Fruit fly (Drosophila melanogaster) whole organism, pupa: ENCODE measurements around the gene Sgs5bis.

Experiments
- CG10348 ChIP-seq: fragments of 200-800 bp; sonication (Bioruptor generic); IDR thresholded peaks from 2 replicates; pipeline ENCODE4 v1.3.6; 2022; ENCODE audit warnings: missing biosample characterization, missing genetic modification characterization
- CG12605 ChIP-seq: fragments of 200-800 bp; sonication (Bioruptor generic); IDR thresholded peaks from 2 replicates; pipeline ENCODE4 v1.3.6; 2022; ENCODE audit warnings: missing biosample characterization, missing genetic modification characterization
- CG13204 ChIP-seq: fragments of 200-800 bp; sonication (Bioruptor generic); optimal IDR thresholded peaks from 2 replicates; lab custom pipeline; 2018; ENCODE audit warnings: missing biosample characterization, mild to moderate bottlenecking, missing genetic modification characterization, moderate library complexity
- CG14655 ChIP-seq: fragments of 200-800 bp; sonication (Bioruptor generic); optimal IDR thresholded peaks from 3 replicates; lab custom pipeline; 2017; ENCODE audit warnings: mild to moderate bottlenecking, missing biosample characterization, missing genetic modification reagents, missing genetic modification characterization
- CG15710 ChIP-seq: fragments of 200-800 bp; sonication (Bioruptor generic); optimal IDR thresholded peaks from 2 replicates; lab custom pipeline; 2018; ENCODE audit warnings: missing biosample characterization, mild to moderate bottlenecking, missing genetic modification characterization, moderate library complexity
- CG17806 ChIP-seq: fragments of 200-800 bp; sonication (Bioruptor generic); optimal IDR thresholded peaks from 2 replicates; lab custom pipeline; 2018; ENCODE audit warnings: missing biosample characterization, mild to moderate bottlenecking, missing genetic modification characterization, moderate library complexity
- CG32121 ChIP-seq: fragments of 200-800 bp; sonication (Bioruptor generic); IDR thresholded peaks from 2 replicates; pipeline ENCODE4 v1.3.6; 2022; ENCODE audit warnings: missing biosample characterization, missing genetic modification characterization
- CG34367 ChIP-seq: fragments of 200-800 bp; sonication (Bioruptor generic); optimal IDR thresholded peaks from 2 replicates; lab custom pipeline; 2018; ENCODE audit warnings: missing biosample characterization, mild to moderate bottlenecking, missing genetic modification characterization
- CG4496 ChIP-seq: fragments of 200-800 bp; sonication (Bioruptor generic); IDR thresholded peaks from 3 replicates; pipeline ENCODE4 v1.3.6; 2022; ENCODE audit warnings: missing biosample characterization, missing genetic modification characterization
- CG8159 ChIP-seq: fragments of 200-800 bp; sonication (Bioruptor generic); optimal IDR thresholded peaks from 3 replicates; lab custom pipeline; 2018; ENCODE audit warnings: missing biosample characterization, mild to moderate bottlenecking, missing genetic modification characterization, moderate library complexity
- CG8301 ChIP-seq: fragments of 200-800 bp; sonication (Bioruptor generic); optimal IDR thresholded peaks from 2 replicates; lab custom pipeline; 2018; ENCODE audit warnings: missing biosample characterization, mild to moderate bottlenecking, missing genetic modification characterization
- CG9948 ChIP-seq: fragments of 200-800 bp; sonication (Bioruptor generic); optimal IDR thresholded peaks from 2 replicates; lab custom pipeline; 2018; ENCODE audit warnings: missing biosample characterization, mild to moderate bottlenecking, missing genetic modification characterization, moderate library complexity
- D1 ChIP-seq: fragments of 200-800 bp; sonication (Bioruptor generic); optimal IDR thresholded peaks from 2 replicates; lab custom pipeline; 2018; ENCODE audit warnings: missing biosample characterization, mild to moderate bottlenecking, missing genetic modification characterization, moderate library complexity
- EcR ChIP-seq: fragments of 200-800 bp; sonication (Bioruptor generic); optimal IDR thresholded peaks from 3 replicates; lab custom pipeline; 2019; ENCODE audit warnings: missing biosample characterization, missing genetic modification characterization, mild to moderate bottlenecking, moderate library complexity, missing genetic modification reagents
- Ets98B ChIP-seq: fragments of 200-800 bp; sonication (Bioruptor generic); IDR thresholded peaks from 2 replicates; pipeline ENCODE4 v1.3.6; 2022; ENCODE audit warnings: missing biosample characterization, missing genetic modification characterization
- Pif1A ChIP-seq: fragments of 200-800 bp; sonication (Bioruptor generic); optimal IDR thresholded peaks from 3 replicates; lab custom pipeline; 2016; ENCODE audit warnings: missing biosample characterization, missing genetic modification characterization
- Pif1B ChIP-seq: fragments of 200-800 bp; sonication (Bioruptor generic); optimal IDR thresholded peaks from 3 replicates; lab custom pipeline; 2016; ENCODE audit warnings: missing biosample characterization, missing genetic modification characterization
- Snoo ChIP-seq: fragments of 200-800 bp; sonication (Bioruptor generic); optimal IDR thresholded peaks from 3 replicates; lab custom pipeline; 2017; ENCODE audit warnings: missing biosample characterization, mild to moderate bottlenecking, missing genetic modification characterization, inconsistent platforms
- fd96Ca ChIP-seq: fragments of 200-800 bp; sonication (Bioruptor generic); IDR thresholded peaks from 3 replicates; pipeline ENCODE4 v1.3.6; 2022; ENCODE audit warnings: missing biosample characterization, missing genetic modification characterization
- gl ChIP-seq: fragments of 200-800 bp; sonication (Bioruptor generic); optimal IDR thresholded peaks from 2 replicates; lab custom pipeline; 2018; ENCODE audit warnings: missing biosample characterization, mild to moderate bottlenecking, missing genetic modification characterization
- rn ChIP-seq: fragments of 200-800 bp; sonication (Bioruptor generic); IDR thresholded peaks from 2 replicates; pipeline ENCODE4 v1.3.6; 2022; ENCODE audit warnings: missing biosample characterization, missing genetic modification characterization

Gene Sgs5bis

dm6 chr3R:17561175-17561574 lies 33.0 kb upstream of the Sgs5bis start:
- TF ChIP-seq CG8159 (peak; percentile 37), rn (no peak)

dm6 chr3R:17564837-17565236 lies 29.3 kb upstream of the Sgs5bis start:
- TF ChIP-seq CG32121 (GFP tag; lab: Robert Waterston, UW) (no peak), CG17806 (no peak), CG8301 (tag; lab: Kevin White, UChicago) (no peak), Snoo (tag; lab: Kevin White, UChicago) (no peak), CG14655 (GFP tag; lab: Kevin White, UChicago) (no peak), fd96Ca (GFP tag; lab: Robert Waterston, UW) (no peak), CG13204 (no peak), CG12605 (GFP tag; lab: Robert Waterston, UW) (no peak), CG34367 (tag; lab: Kevin White, UChicago) (no peak), D1 (no peak), Pif1B (no peak), Ets98B (no peak), gl (tag; lab: Kevin White, UChicago) (no peak), rn (no peak), CG4496 (GFP tag; lab: Robert Waterston, UW) (no peak)

dm6 chr3R:17566619-17567489 lies 27.3 kb upstream of the Sgs5bis start:
- TF ChIP-seq EcR (no peak), Pif1A (GFP tag; lab: Kevin White, UChicago) (no peak), fd96Ca (GFP tag; lab: Robert Waterston, UW) (no peak), CG14655 (GFP tag; lab: Kevin White, UChicago) (no peak), CG15710 (tag; lab: Kevin White, UChicago) (no peak)
- TF ChIP-seq, all 21 proteins: peak for 0

DNA sequence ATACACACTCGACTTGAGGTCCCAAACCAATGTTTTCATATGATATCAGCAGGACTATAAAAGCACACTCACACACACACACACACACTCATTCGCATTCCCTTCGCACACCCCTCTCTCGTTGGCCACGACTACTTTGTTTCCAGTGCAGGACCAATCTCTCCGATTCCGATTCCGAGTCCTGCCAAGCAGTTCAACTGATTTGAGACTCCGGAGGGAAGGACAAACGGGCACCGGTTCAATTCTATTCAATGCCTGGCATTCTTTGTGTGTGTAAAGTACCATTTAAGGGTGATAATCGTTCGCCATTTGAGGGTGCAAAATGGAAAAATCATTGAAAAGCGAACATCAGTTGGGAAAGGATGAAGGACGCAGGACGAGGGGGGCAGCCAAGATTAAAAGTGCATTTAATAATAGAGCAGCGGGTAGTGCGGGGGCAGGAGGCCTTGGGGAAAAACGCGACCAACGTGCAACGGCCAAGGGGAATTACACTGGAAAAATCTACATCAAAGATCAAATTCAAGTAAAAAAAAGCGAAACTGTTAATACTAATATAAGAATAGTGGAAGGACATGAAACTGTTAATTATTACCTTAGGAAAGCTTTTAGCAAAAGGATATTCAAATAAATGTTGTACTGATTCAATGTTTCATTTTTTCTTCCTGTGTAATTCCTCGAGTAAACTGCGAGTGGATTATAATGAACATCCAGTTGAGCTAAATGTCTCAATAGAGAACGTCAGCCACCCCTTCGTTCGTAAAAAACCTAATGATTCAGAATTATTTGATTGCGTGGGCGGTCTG lies 10.3 kb upstream of the Sgs5bis start:
- no peak for TF ChIP-seq CG9948 (tag; lab: Kevin White, UChicago)
- TF ChIP-seq CG8159 = peak; percentile 26

dm6 chr3R:17588805-17589204 lies 5.4 kb upstream of the Sgs5bis start:
- TF ChIP-seq Snoo (tag; lab: Kevin White, UChicago) (no peak), CG32121 (GFP tag; lab: Robert Waterston, UW) (no peak), fd96Ca (GFP tag; lab: Robert Waterston, UW) (no peak), CG13204 (no peak)

DNA sequence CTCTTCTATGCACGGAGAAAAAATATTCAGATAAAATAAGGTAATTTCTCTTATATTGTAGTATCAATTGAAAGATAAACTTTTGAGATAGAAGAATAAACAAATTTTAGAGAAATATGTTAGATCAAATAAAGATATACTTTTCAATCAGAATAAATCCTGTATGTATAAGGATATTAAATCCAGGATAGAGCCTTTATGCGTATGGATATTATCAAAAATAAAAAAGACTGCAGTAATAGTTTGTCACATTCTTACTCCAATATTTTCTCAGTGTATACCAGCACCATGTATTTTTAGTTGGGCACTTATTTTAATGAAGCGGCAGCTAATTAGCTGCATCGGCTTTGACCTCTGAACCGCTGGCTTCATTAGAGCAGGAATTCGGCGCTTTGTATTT lies 2.4 kb upstream of the Sgs5bis start:
- TF ChIP-seq CG9948 (tag; lab: Kevin White, UChicago) = no peak
- TF ChIP-seq D1 = no peak
- no peak for TF ChIP-seq gl (tag; lab: Kevin White, UChicago)
- no peak for TF ChIP-seq CG34367 (tag; lab: Kevin White, UChicago)
- TF ChIP-seq CG4496 (GFP tag; lab: Robert Waterston, UW) = no peak
- TF ChIP-seq Pif1B = no peak
- no peak for TF ChIP-seq EcR
- TF ChIP-seq Pif1A (GFP tag; lab: Kevin White, UChicago) = no peak
- no peak for TF ChIP-seq Ets98B
- no peak for TF ChIP-seq rn
- TF ChIP-seq CG17806 = no peak
- no peak for TF ChIP-seq CG13204
- no peak for TF ChIP-seq CG8301 (tag; lab: Kevin White, UChicago)
- TF ChIP-seq CG8159 = no peak
- no peak for TF ChIP-seq CG10348 (GFP tag; lab: Robert Waterston, UW)
- TF ChIP-seq CG12605 (GFP tag; lab: Robert Waterston, UW) = no peak
- TF ChIP-seq fd96Ca (GFP tag; lab: Robert Waterston, UW) = no peak
- no peak for TF ChIP-seq CG32121 (GFP tag; lab: Robert Waterston, UW)
- no peak for TF ChIP-seq CG14655 (GFP tag; lab: Kevin White, UChicago)

DNA sequence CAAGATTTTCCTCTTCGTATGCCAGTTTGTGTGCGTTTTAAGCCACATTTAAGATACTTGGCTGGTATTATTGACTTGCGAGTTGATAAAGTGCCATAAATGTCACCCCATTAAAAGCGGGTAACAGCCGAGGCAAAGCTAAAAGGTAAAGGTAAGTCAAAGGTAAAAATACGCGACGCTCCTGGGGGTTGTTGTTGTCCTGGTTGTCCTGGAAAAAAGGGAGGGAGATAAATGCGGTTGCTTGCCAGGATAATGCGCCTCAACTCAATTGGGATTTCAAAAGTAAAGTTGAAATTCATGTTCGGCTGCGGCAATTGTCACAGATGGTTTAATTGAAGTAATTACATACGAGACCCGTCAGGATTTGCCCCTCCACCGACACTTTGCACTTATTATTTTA lies 716 bp upstream of the Sgs5bis start:
- TF ChIP-seq CG8159 (no peak), CG13204 (no peak), Pif1A (GFP tag; lab: Kevin White, UChicago) (no peak), Pif1B (no peak), Snoo (tag; lab: Kevin White, UChicago) (no peak), CG32121 (GFP tag; lab: Robert Waterston, UW) (no peak), gl (tag; lab: Kevin White, UChicago) (no peak), Ets98B (no peak), CG34367 (tag; lab: Kevin White, UChicago) (no peak), CG8301 (tag; lab: Kevin White, UChicago) (no peak), CG10348 (GFP tag; lab: Robert Waterston, UW) (no peak), CG12605 (GFP tag; lab: Robert Waterston, UW) (no peak), EcR (no peak), rn (no peak), CG4496 (GFP tag; lab: Robert Waterston, UW) (no peak)
